Fruit fly (Drosophila melanogaster) whole organism, embryonic: ENCODE measurements around the gene Cpr66Cb.
A peak's percentile ranks its signal among the peaks of the same experiment; 100 is the strongest.

Source experiments
- BEAF-32 ChIP-seq: fragments of 200-800 bp; sonication (Bioruptor generic); optimal IDR thresholded peaks from 3 replicates; lab custom pipeline; 2017; ENCODE audit warnings: missing biosample characterization, missing genetic modification characterization, mild to moderate bottlenecking, moderate library complexity, missing genetic modification reagents
- CG10431 ChIP-seq: fragments of 200-800 bp; sonication (Bioruptor generic); optimal IDR thresholded peaks from 3 replicates; lab custom pipeline; 2018; ENCODE audit warnings: missing biosample characterization, mild to moderate bottlenecking, missing genetic modification characterization
- CG11504 ChIP-seq: fragments of 200-800 bp; sonication (Bioruptor generic); optimal IDR thresholded peaks from 3 replicates; lab custom pipeline; 2019; ENCODE audit warnings: missing biosample characterization, mild to moderate bottlenecking, missing genetic modification characterization, moderate library complexity
- CG11560 ChIP-seq: fragments of 200-800 bp; sonication (Bioruptor generic); IDR thresholded peaks from 3 replicates; pipeline ENCODE4 v1.3.6; 2022; ENCODE audit warnings: missing biosample characterization, missing genetic modification characterization
- CG1233 ChIP-seq: fragments of 200-800 bp; sonication (Bioruptor generic); optimal IDR thresholded peaks from 4 replicates; lab custom pipeline; 2018; ENCODE audit warnings: missing biosample characterization, mild to moderate bottlenecking, missing genetic modification characterization
- CG13424 ChIP-seq: fragments of 200-800 bp; sonication (Bioruptor generic); optimal IDR thresholded peaks from 2 replicates; lab custom pipeline; 2019; ENCODE audit warnings: missing biosample characterization, mild to moderate bottlenecking, missing genetic modification characterization, moderate library complexity
- CG14860 ChIP-seq: fragments of 200-800 bp; sonication (Bioruptor generic); IDR thresholded peaks from 3 replicates; pipeline ENCODE4 v1.3.6; 2022; ENCODE audit warnings: missing biosample characterization, missing genetic modification characterization; ENCODE audit not compliant: partially characterized antibody
- CG15514 ChIP-seq: fragments of 200-800 bp; sonication (Bioruptor generic); optimal IDR thresholded peaks from 3 replicates; lab custom pipeline; 2017; ENCODE audit warnings: missing biosample characterization, missing genetic modification characterization, mild to moderate bottlenecking, moderate library complexity, missing genetic modification reagents
- CG17186 ChIP-seq: fragments of 200-800 bp; sonication (Bioruptor generic); optimal IDR thresholded peaks from 3 replicates; lab custom pipeline; 2017; ENCODE audit warnings: missing biosample characterization, missing genetic modification reagents, missing genetic modification characterization
- CG30020 ChIP-seq: fragments of 200-800 bp; optimal IDR thresholded peaks from 2 replicates; lab custom pipeline; 2019; ENCODE audit warnings: missing biosample characterization, mild to moderate bottlenecking, missing genetic modification characterization, moderate library complexity
- CG42726 ChIP-seq: fragments of 200-800 bp; sonication (Bioruptor generic); IDR thresholded peaks from 2 replicates; pipeline ENCODE4 v1.3.6; 2022; ENCODE audit warnings: missing biosample characterization, missing genetic modification characterization; ENCODE audit not compliant: partially characterized antibody
- CG4707 ChIP-seq: fragments of 200-800 bp; sonication (Bioruptor generic); optimal IDR thresholded peaks from 2 replicates; lab custom pipeline; 2018; ENCODE audit warnings: missing biosample characterization, mild to moderate bottlenecking, missing genetic modification characterization, moderate library complexity
- CG7745 ChIP-seq: fragments of 200-800 bp; sonication (Bioruptor generic); optimal IDR thresholded peaks from 2 replicates; lab custom pipeline; 2018; ENCODE audit warnings: missing biosample characterization, mild to moderate bottlenecking, missing genetic modification characterization, moderate library complexity
- CG9932 ChIP-seq: fragments of 200-800 bp; sonication (Bioruptor generic); IDR thresholded peaks from 2 replicates; pipeline ENCODE4 v1.3.6; 2022; ENCODE audit warnings: missing biosample characterization, missing genetic modification characterization
- Dad ChIP-seq: fragments of 200-800 bp; sonication (Bioruptor generic); optimal IDR thresholded peaks from 3 replicates; lab custom pipeline; 2016; ENCODE audit warnings: missing biosample characterization, missing genetic modification characterization
- Dip3 ChIP-seq: fragments of 200-800 bp; sonication (Bioruptor generic); optimal IDR thresholded peaks from 3 replicates; lab custom pipeline; 2016; ENCODE audit warnings: missing biosample characterization, missing genetic modification characterization
- Dref ChIP-seq: fragments of 200-800 bp; sonication (Bioruptor generic); IDR thresholded peaks from 2 replicates; pipeline ENCODE4 v1.3.6; 2022; ENCODE audit warnings: missing biosample characterization, missing genetic modification characterization
- E2f1 ChIP-seq: fragments of 200-800 bp; sonication (Bioruptor generic); IDR thresholded peaks from 2 replicates; pipeline ENCODE4 v1.3.6; 2022; ENCODE audit warnings: missing biosample characterization, missing genetic modification characterization
- HHEX ChIP-seq: fragments of 200-800 bp; sonication (Bioruptor generic); optimal IDR thresholded peaks from 3 replicates; lab custom pipeline; 2017; ENCODE audit warnings: missing biosample characterization, mild to moderate bottlenecking, missing genetic modification characterization, missing genetic modification reagents
- Hmx ChIP-seq: fragments of 200-800 bp; sonication (Bioruptor generic); optimal IDR thresholded peaks from 2 replicates; lab custom pipeline; 2016; ENCODE audit warnings: missing biosample characterization, missing genetic modification characterization
- Hr51 ChIP-seq, 2 experiments: fragments of 200-800 bp; sonication (Bioruptor generic); optimal IDR thresholded peaks; 2 replicates in 1 of 2; 3 replicates in 1 of 2; lab custom pipeline; 2016 to 2018; ENCODE audit warnings: missing biosample characterization in 2 of 2, missing genetic modification characterization in 2 of 2, mild to moderate bottlenecking in 1 of 2, moderate library complexity in 1 of 2
- PHDP ChIP-seq: fragments of 200-800 bp; sonication (Bioruptor generic); optimal IDR thresholded peaks from 3 replicates; lab custom pipeline; 2018; ENCODE audit warnings: missing biosample characterization, mild to moderate bottlenecking, missing genetic modification characterization, moderate library complexity
- Rx ChIP-seq: fragments of 200-800 bp; sonication (Bioruptor generic); IDR thresholded peaks from 2 replicates; pipeline ENCODE4 v1.3.6; 2022; ENCODE audit warnings: missing biosample characterization, missing genetic modification characterization
- Sin3A ChIP-seq: fragments of >200 bp; optimal IDR thresholded peaks from 2 replicates; lab custom pipeline; 2018
- Sry-δ ChIP-seq: fragments of 200-800 bp; sonication (Bioruptor generic); optimal IDR thresholded peaks from 2 replicates; lab custom pipeline; 2016; ENCODE audit warnings: missing biosample characterization, missing genetic modification characterization
- Xbp1 ChIP-seq: fragments of 200-800 bp; sonication (Bioruptor generic); optimal IDR thresholded peaks from 3 replicates; lab custom pipeline; 2016; ENCODE audit warnings: missing biosample characterization, mild to moderate bottlenecking, missing genetic modification characterization
- YL-1 ChIP-seq: fragments of 200-800 bp; sonication (Bioruptor generic); optimal IDR thresholded peaks from 3 replicates; lab custom pipeline; 2017; ENCODE audit warnings: missing biosample characterization, mild to moderate bottlenecking, missing genetic modification characterization
- ato ChIP-seq: fragments of 200-800 bp; sonication (Bioruptor generic); IDR thresholded peaks from 2 replicates; pipeline ENCODE4 v1.3.6; 2022; ENCODE audit warnings: missing biosample characterization, missing genetic modification characterization; ENCODE audit not compliant: partially characterized antibody
- chinmo ChIP-seq: fragments of 200-800 bp; sonication (Bioruptor generic); IDR thresholded peaks from 4 replicates; pipeline ENCODE4 v1.3.6; 2022; ENCODE audit warnings: missing biosample characterization, missing genetic modification characterization; ENCODE audit not compliant: partially characterized antibody
- crp ChIP-seq, 2 experiments: fragments of 200-800 bp; sonication (Bioruptor generic); optimal IDR thresholded peaks; 2 replicates in 1 of 2; 3 replicates in 1 of 2; lab custom pipeline; 2017; ENCODE audit warnings: missing biosample characterization in 2 of 2, missing genetic modification characterization in 2 of 2, mild to moderate bottlenecking in 1 of 2, moderate library complexity in 1 of 2
- dm ChIP-seq: fragments of 200-800 bp; sonication (Bioruptor generic); optimal IDR thresholded peaks from 3 replicates; lab custom pipeline; 2016; ENCODE audit warnings: missing biosample characterization, missing genetic modification characterization
- fu2 ChIP-seq: fragments of 200-800 bp; sonication (Bioruptor generic); optimal IDR thresholded peaks from 2 replicates; lab custom pipeline; 2016; ENCODE audit warnings: missing biosample characterization, missing genetic modification characterization
- hb ChIP-seq: fragments of 200-800 bp; sonication (Bioruptor generic); IDR thresholded peaks from 3 replicates; pipeline ENCODE4 v1.3.6; 2022; ENCODE audit warnings: missing biosample characterization, missing genetic modification characterization; ENCODE audit not compliant: partially characterized antibody
- her ChIP-seq: fragments of 200-800 bp; sonication (Bioruptor generic); optimal IDR thresholded peaks from 2 replicates; lab custom pipeline; 2016; ENCODE audit warnings: missing biosample characterization, missing genetic modification characterization
- hkb ChIP-seq, 2 experiments: fragments of 200-800 bp in 1 of 2; fragments of >200 bp in 1 of 2; sonication (Bioruptor generic) in 1 of 2; IDR thresholded peaks in 1 of 2; optimal IDR thresholded peaks in 1 of 2; 2 replicates each; pipeline versions ENCODE4 v1.3.6 to Lab custom; 2017 to 2022; ENCODE audit warnings: missing biosample characterization in 1 of 2, missing genetic modification characterization in 1 of 2
- inv ChIP-seq: fragments of 200-800 bp; sonication (Bioruptor generic); IDR thresholded peaks from 2 replicates; pipeline ENCODE4 v1.3.6; 2022; ENCODE audit warnings: missing biosample characterization, missing genetic modification characterization; ENCODE audit not compliant: partially characterized antibody
- kah ChIP-seq: fragments of 200-800 bp; sonication (Bioruptor generic); optimal IDR thresholded peaks from 2 replicates; lab custom pipeline; 2018; ENCODE audit warnings: missing biosample characterization, mild to moderate bottlenecking, missing genetic modification characterization
- kay ChIP-seq: fragments of 200-800 bp; sonication (Bioruptor generic); optimal IDR thresholded peaks from 2 replicates; lab custom pipeline; 2016; ENCODE audit warnings: missing biosample characterization, missing genetic modification characterization
- lola ChIP-seq, 3 experiments: fragments of >200 bp in 2 of 3; fragments of 200-800 bp in 1 of 3; sonication (Bioruptor generic) in 1 of 3; optimal IDR thresholded peaks; 2 replicates each; lab custom pipeline; 2017 to 2019; ENCODE audit warnings: missing biosample characterization in 3 of 3, missing genetic modification characterization in 3 of 3, mild to moderate bottlenecking in 1 of 3, moderate library complexity in 1 of 3
- scrt ChIP-seq: fragments of 200-800 bp; sonication (Bioruptor generic); optimal IDR thresholded peaks from 2 replicates; lab custom pipeline; 2018; ENCODE audit warnings: missing biosample characterization, mild to moderate bottlenecking, missing genetic modification characterization, moderate library complexity
- sug ChIP-seq: fragments of 200-800 bp; optimal IDR thresholded peaks from 2 replicates; lab custom pipeline; 2019; ENCODE audit warnings: missing biosample characterization, mild to moderate bottlenecking, missing genetic modification characterization, moderate library complexity
- trem ChIP-seq: fragments of 200-800 bp; optimal IDR thresholded peaks from 3 replicates; lab custom pipeline; 2019; ENCODE audit warnings: missing biosample characterization, mild to moderate bottlenecking, missing genetic modification characterization, moderate library complexity
- tup ChIP-seq: fragments of 200-800 bp; sonication (Bioruptor generic); optimal IDR thresholded peaks from 2 replicates; lab custom pipeline; 2016; ENCODE audit warnings: missing biosample characterization, mild to moderate bottlenecking, missing genetic modification characterization, moderate library complexity
- unc-4 ChIP-seq: fragments of 200-800 bp; sonication (Bioruptor generic); IDR thresholded peaks from 2 replicates; pipeline ENCODE4 v1.3.6; 2022; ENCODE audit warnings: missing biosample characterization, missing genetic modification characterization; ENCODE audit not compliant: partially characterized antibody

Gene Cpr66Cb

dm6 chr3L:8289336-8290258 lies 46.9 kb upstream of the Cpr66Cb start, which contains the start of gene cert (continued):
- TF ChIP-seq E2f1 (no peak), Rx (no peak), lola (GFP tag; optimal IDR thresholded peaks at IDR 0.05; lab: Kevin White, UChicago) (peak in 1 of 3 experiments; percentile 15), CG15514 (GFP tag; lab: Kevin White, UChicago) (peak; percentile 72), Dip3 (GFP tag; lab: Kevin White, UChicago) (peak; percentile 22), BEAF-32 (GFP tag; lab: Kevin White, UChicago) (peak; percentile 93), YL-1 (GFP tag; lab: Kevin White, UChicago) (peak; percentile 52), her (GFP tag; lab: Kevin White, UChicago) (no peak), Hr51 (GFP tag; optimal IDR thresholded peaks at IDR 0.05; lab: Kevin White, UChicago) (no peak), kah (GFP tag; lab: Kevin White, UChicago) (peak; percentile 94), PHDP (tag; lab: Kevin White, UChicago) (peak; percentile 15), chinmo (GFP tag; lab: Robert Waterston, UW) (peak; percentile 62; the same call in 1 of the 4 replicates), kay (GFP tag; lab: Kevin White, UChicago) (peak; percentile 46), Xbp1 (GFP tag; lab: Kevin White, UChicago) (peak; percentile 18), Dref (GFP tag; lab: Robert Waterston, UW) (peak; percentile 91), CG30020 (peak; percentile 18), crp (GFP tag; optimal IDR thresholded peaks at IDR 0.05; lab: Kevin White, UChicago) (peak in 1 of 2 experiments; percentile 75), unc-4 (peak; percentile 88), tup (no peak), hkb (optimal IDR thresholded peaks at IDR 0.05; lab: Kevin White, UChicago) (peak; percentile 77), hkb (GFP tag; IDR thresholded peaks at IDR 0.05; lab: Robert Waterston, UW) (no peak), CG9932 (peak; percentile 53; the same call in 1 of the 2 replicates)

dm6 chr3L:8295227-8295626 lies 41.2 kb upstream of the Cpr66Cb start, which contains the start of gene CG7201:
CG7201 (minus strand) TSS chr3L:8295327.
- TF ChIP-seq CG10431 (GFP tag; lab: Kevin White, UChicago) (no peak), HHEX (GFP tag; lab: Kevin White, UChicago) (no peak), Sry-δ (GFP tag; lab: Kevin White, UChicago) (no peak), CG17186 (GFP tag; lab: Kevin White, UChicago) (no peak)
- TF ChIP-seq, all 482 proteins: peak for 0

dm6 chr3L:8296941-8297340 lies 39.5 kb upstream of the Cpr66Cb start, which contains the start of gene Rab19:
Rab19 (plus strand) TSS chr3L:8297018.
- TF ChIP-seq CG11504 (tag; lab: Kevin White, UChicago) (no peak), hb (GFP tag; lab: Robert Waterston, UW) (peak; percentile 83), Hr51 (GFP tag; optimal IDR thresholded peaks at IDR 0.05; lab: Kevin White, UChicago) (no peak), dm (GFP tag; lab: Kevin White, UChicago) (no peak), fu2 (GFP tag; lab: Kevin White, UChicago) (no peak), Hmx (GFP tag; lab: Kevin White, UChicago) (no peak), CG11560 (tag; lab: Robert Waterston, UW) (no peak), Sin3A (lab: Kevin White, UChicago) (no peak), scrt (GFP tag; lab: Kevin White, UChicago) (no peak), CG1233 (GFP tag; lab: Kevin White, UChicago) (no peak), CG14860 (GFP tag; lab: Robert Waterston, UW) (peak; percentile 86), trem (tag; lab: Kevin White, UChicago) (peak; percentile 61), CG7745 (no peak), CG42726 (peak; percentile 25; the same call in 1 of the 2 replicates), CG4707 (GFP tag; lab: Kevin White, UChicago) (no peak), unc-4 (peak; percentile 94), Dad (no peak), ato (GFP tag; lab: Robert Waterston, UW) (peak; percentile 19; the same call in 1 of the 2 replicates), sug (no peak), CG13424 (tag; lab: Kevin White, UChicago) (no peak), inv (GFP tag; lab: Robert Waterston, UW) (peak; percentile 76)
